Worm (Caenorhabditis elegans) whole organism, L4 larva: ENCODE data around the gene K02E7.11.

ENCODE experiments used
- ZK546.5 ChIP-seq, 2 experiments: sonication (generic microtip); optimal IDR thresholded peaks; 2 replicates each; lab custom pipeline; 2017; ENCODE audit warnings: missing biosample characterization in 2 of 2, missing genetic modification characterization in 2 of 2
- ceh-44 ChIP-seq: fragments of 200-800 bp; sonication (Bioruptor generic); IDR thresholded peaks from 2 replicates; pipeline ENCODE4 v1.3.6; 2022; ENCODE audit warnings: missing genetic modification reagents, missing genetic modification characterization, missing compliant biosample characterization
- ces-1 ChIP-seq: fragments of 150-350 bp; sonication (generic microtip); optimal IDR thresholded peaks from 4 replicates; lab custom pipeline; 2014; ENCODE audit warnings: missing biosample characterization, missing genetic modification reagents, missing genetic modification characterization
- fos-1 ChIP-seq: fragments of 150-350 bp; optimal IDR thresholded peaks from 2 replicates; lab custom pipeline; 2014; ENCODE audit warnings: missing biosample characterization, missing genetic modification characterization
- lin-13 ChIP-seq: fragments of 150-350 bp; optimal IDR thresholded peaks from 2 replicates; lab custom pipeline; 2014; ENCODE audit warnings: missing biosample characterization, missing genetic modification reagents, missing genetic modification characterization
- lin-38 ChIP-seq: fragments of 200-800 bp; sonication (Bioruptor generic); IDR thresholded peaks from 2 replicates; pipeline ENCODE4 v1.3.6; 2022; ENCODE audit warnings: missing genetic modification reagents, missing genetic modification characterization, missing compliant biosample characterization
- mes-2 ChIP-seq: sonication (generic microtip); optimal IDR thresholded peaks from 2 replicates; lab custom pipeline; 2016; ENCODE audit warnings: missing genotype, mild to moderate bottlenecking, missing genetic modification characterization, missing compliant biosample characterization; ENCODE audit not compliant: poor library complexity, severe bottlenecking
- nhr-10 ChIP-seq: fragments of 150-350 bp; optimal IDR thresholded peaks from 2 replicates; lab custom pipeline; 2014; ENCODE audit warnings: missing biosample characterization, missing genetic modification characterization
- nhr-237 ChIP-seq: sonication (generic microtip); optimal IDR thresholded peaks from 2 replicates; lab custom pipeline; 2017; ENCODE audit warnings: missing biosample characterization, missing genetic modification characterization
- skn-1 ChIP-seq: fragments of 150-350 bp; optimal IDR thresholded peaks from 2 replicates; lab custom pipeline; 2014; ENCODE audit warnings: missing biosample characterization, missing genetic modification characterization
- zip-11 ChIP-seq: fragments of 200-800 bp; sonication (Bioruptor generic); IDR thresholded peaks from 2 replicates; pipeline ENCODE4 v1.3.6; 2022; ENCODE audit warnings: missing genetic modification characterization, missing compliant biosample characterization
- ztf-11 ChIP-seq: fragments of 150-350 bp; optimal IDR thresholded peaks from 2 replicates; lab custom pipeline; 2014; ENCODE audit warnings: missing biosample characterization, missing genetic modification characterization

DNA sequence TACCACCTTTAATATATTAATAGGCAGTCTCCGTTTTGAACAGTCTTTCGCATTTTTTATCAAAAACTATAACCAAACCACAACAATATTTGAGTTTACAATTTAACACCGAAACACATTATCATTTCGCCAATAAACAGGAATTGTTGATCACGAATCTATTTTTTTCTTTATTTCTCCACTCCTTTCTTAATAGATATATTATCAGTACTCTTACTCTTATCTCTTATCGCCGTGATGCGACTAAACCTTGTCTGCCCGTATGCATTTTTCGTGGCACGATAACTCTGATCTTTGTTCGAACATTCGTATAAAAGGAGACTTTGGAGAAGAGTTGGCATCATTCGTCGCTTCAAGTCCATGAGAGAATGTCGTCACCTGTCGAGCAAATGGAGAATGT, 18.5 kb downstream of the K02E7.11 start:
- TF ChIP-seq zip-11 (GFP tag; lab: Robert Waterston, UW) (no peak), mes-2 (tag; lab: Kevin White, UChicago) (no peak), nhr-237 (tag; lab: Kevin White, UChicago) (no peak), ces-1 (GFP tag; lab: Kevin White, UChicago) (no peak), ZK546.5 (tag; optimal IDR thresholded peaks at IDR 0.05; lab: Kevin White, UChicago) (no peak), fos-1 (tag; lab: Kevin White, UChicago) (no peak), lin-38 (GFP tag; lab: Robert Waterston, UW) (no peak), ztf-11 (tag; lab: Kevin White, UChicago) (no peak), ceh-44 (no peak), nhr-10 (tag; lab: Kevin White, UChicago) (no peak), skn-1 (tag; lab: Kevin White, UChicago) (no peak), lin-13 (GFP tag; lab: Kevin White, UChicago) (no peak)
